Fruit fly (Drosophila melanogaster) whole organism, prepupa: ENCODE results near the gene dl.

ENCODE experiments used
- Blimp-1 ChIP-seq: fragments of 200-800 bp; sonication (Bioruptor generic); optimal IDR thresholded peaks from 3 replicates; lab custom pipeline; 2017; ENCODE audit warnings: missing biosample characterization, missing genetic modification characterization, mild to moderate bottlenecking, moderate library complexity, missing genetic modification reagents
- CG10631 ChIP-seq: fragments of 200-800 bp; sonication (Bioruptor generic); optimal IDR thresholded peaks from 2 replicates; lab custom pipeline; 2016; ENCODE audit warnings: missing biosample characterization, missing genetic modification characterization
- CG11294 ChIP-seq: fragments of 200-800 bp; sonication (Bioruptor generic); IDR thresholded peaks from 2 replicates; pipeline ENCODE4 v1.3.6; 2022; ENCODE audit warnings: missing biosample characterization, missing genetic modification characterization
- CG11902 ChIP-seq: fragments of 200-800 bp; sonication (Bioruptor generic); optimal IDR thresholded peaks from 3 replicates; lab custom pipeline; 2016; ENCODE audit warnings: missing biosample characterization, missing genetic modification characterization
- CG15336 ChIP-seq: fragments of 200-800 bp; sonication (Bioruptor generic); IDR thresholded peaks from 2 replicates; pipeline ENCODE4 v1.3.6; 2022; ENCODE audit warnings: missing biosample characterization, missing genetic modification characterization
- CG16779 ChIP-seq: fragments of 200-800 bp; sonication (Bioruptor generic); optimal IDR thresholded peaks from 3 replicates; lab custom pipeline; 2017; ENCODE audit warnings: missing biosample characterization, mild to moderate bottlenecking, missing genetic modification characterization
- CG31627 ChIP-seq: fragments of 200-800 bp; sonication (Bioruptor generic); optimal IDR thresholded peaks from 3 replicates; lab custom pipeline; 2016; ENCODE audit warnings: missing biosample characterization, missing genetic modification characterization
- CG34406 ChIP-seq: fragments of 200-800 bp; sonication (Bioruptor generic); optimal IDR thresholded peaks from 3 replicates; lab custom pipeline; 2016; ENCODE audit warnings: missing biosample characterization, missing genetic modification characterization
- CG3919 ChIP-seq: fragments of 200-800 bp; sonication (Bioruptor generic); optimal IDR thresholded peaks from 3 replicates; lab custom pipeline; 2016; ENCODE audit warnings: missing biosample characterization, missing genetic modification characterization
- CG4318 ChIP-seq: fragments of 200-800 bp; sonication (Bioruptor generic); optimal IDR thresholded peaks from 3 replicates; lab custom pipeline; 2017; ENCODE audit warnings: missing biosample characterization, mild to moderate bottlenecking, missing genetic modification characterization
- CG6276 ChIP-seq: fragments of 200-800 bp; sonication (Bioruptor generic); optimal IDR thresholded peaks from 2 replicates; lab custom pipeline; 2017; ENCODE audit warnings: missing biosample characterization, mild to moderate bottlenecking, missing genetic modification characterization
- CG6792 ChIP-seq: fragments of 200-800 bp; sonication (Bioruptor generic); optimal IDR thresholded peaks from 3 replicates; lab custom pipeline; 2016; ENCODE audit warnings: missing biosample characterization, missing genetic modification characterization
- CG6808 ChIP-seq: fragments of 200-800 bp; sonication (Bioruptor generic); optimal IDR thresholded peaks from 3 replicates; lab custom pipeline; 2017; ENCODE audit warnings: missing biosample characterization, missing genetic modification characterization, mild to moderate bottlenecking, moderate library complexity, missing genetic modification reagents
- CG6854 ChIP-seq: fragments of 200-800 bp; sonication (Bioruptor generic); optimal IDR thresholded peaks from 2 replicates; lab custom pipeline; 2017; ENCODE audit warnings: missing biosample characterization, mild to moderate bottlenecking, missing genetic modification characterization
- CG7368 ChIP-seq: fragments of 200-800 bp; sonication (Bioruptor generic); optimal IDR thresholded peaks from 3 replicates; lab custom pipeline; 2016; ENCODE audit warnings: missing biosample characterization, missing genetic modification characterization
- CG8319 ChIP-seq: fragments of 200-800 bp; sonication (Bioruptor generic); optimal IDR thresholded peaks from 3 replicates; lab custom pipeline; 2016; ENCODE audit warnings: missing biosample characterization, missing genetic modification characterization
- CG9139 ChIP-seq: fragments of 200-800 bp; sonication (Bioruptor generic); optimal IDR thresholded peaks from 3 replicates; lab custom pipeline; 2017; ENCODE audit warnings: missing biosample characterization, mild to moderate bottlenecking, missing genetic modification characterization
- Eip75B ChIP-seq: fragments of 200-800 bp; sonication (Bioruptor generic); optimal IDR thresholded peaks from 3 replicates; lab custom pipeline; 2016; ENCODE audit warnings: missing biosample characterization, missing genetic modification characterization
- Eip78C ChIP-seq: fragments of 200-800 bp; sonication (Bioruptor generic); peaks from one replicate; lab custom pipeline; 2016; ENCODE audit warnings: missing biosample characterization, missing genetic modification characterization
- Ets21C ChIP-seq: fragments of 200-800 bp; sonication (Bioruptor generic); optimal IDR thresholded peaks from 3 replicates; lab custom pipeline; 2016; ENCODE audit warnings: missing biosample characterization, missing genetic modification characterization
- Gug ChIP-seq: fragments of 200-800 bp; sonication (Bioruptor generic); IDR thresholded peaks from 2 replicates; pipeline ENCODE4 v1.3.6; 2022; ENCODE audit warnings: missing biosample characterization, missing genetic modification characterization
- Hr4 ChIP-seq: fragments of 200-800 bp; sonication (Bioruptor generic); optimal IDR thresholded peaks from 3 replicates; lab custom pipeline; 2016; ENCODE audit warnings: missing biosample characterization, missing genetic modification characterization
- OdsH ChIP-seq: fragments of 200-800 bp; sonication (Bioruptor generic); optimal IDR thresholded peaks from 3 replicates; lab custom pipeline; 2016; ENCODE audit warnings: missing biosample characterization, missing genetic modification characterization
- Smox ChIP-seq: fragments of 200-800 bp; sonication (Bioruptor generic); optimal IDR thresholded peaks from 3 replicates; lab custom pipeline; 2016; ENCODE audit warnings: missing biosample characterization, missing genetic modification characterization
- Sox14 ChIP-seq: fragments of 200-800 bp; sonication (Bioruptor generic); optimal IDR thresholded peaks from 3 replicates; lab custom pipeline; 2016; ENCODE audit warnings: missing biosample characterization, missing genetic modification characterization
- Sox15 ChIP-seq: fragments of 200-800 bp; sonication (Bioruptor generic); optimal IDR thresholded peaks from 3 replicates; lab custom pipeline; 2016; ENCODE audit warnings: missing biosample characterization, missing genetic modification characterization
- acj6 ChIP-seq: fragments of 200-800 bp; sonication (Bioruptor generic); optimal IDR thresholded peaks from 3 replicates; lab custom pipeline; 2016; ENCODE audit warnings: missing biosample characterization, missing genetic modification characterization
- cyc ChIP-seq: fragments of 200-800 bp; sonication (Bioruptor generic); optimal IDR thresholded peaks from 3 replicates; lab custom pipeline; 2016; ENCODE audit warnings: missing biosample characterization, missing genetic modification characterization
- dac ChIP-seq: fragments of 200-800 bp; sonication (Bioruptor generic); optimal IDR thresholded peaks from 2 replicates; lab custom pipeline; 2017; ENCODE audit warnings: missing biosample characterization, mild to moderate bottlenecking, missing genetic modification characterization
- dsx ChIP-seq: fragments of 200-800 bp; optimal IDR thresholded peaks from 3 replicates; lab custom pipeline; 2019; ENCODE audit warnings: missing biosample characterization, mild to moderate bottlenecking, missing genetic modification characterization, moderate library complexity; ENCODE audit not compliant: poor library complexity, severe bottlenecking
- eg ChIP-seq: fragments of 200-800 bp; sonication (Bioruptor generic); IDR thresholded peaks from 3 replicates; pipeline ENCODE4 v1.3.6; 2022; ENCODE audit warnings: missing biosample characterization, missing genetic modification characterization
- esn ChIP-seq: fragments of 200-800 bp; sonication (Bioruptor generic); optimal IDR thresholded peaks from 2 replicates; lab custom pipeline; 2016; ENCODE audit warnings: missing biosample characterization, mild to moderate bottlenecking, missing genetic modification characterization, moderate library complexity
- fd59A ChIP-seq: fragments of 200-800 bp; sonication (Bioruptor generic); optimal IDR thresholded peaks from 2 replicates; lab custom pipeline; 2017; ENCODE audit warnings: missing biosample characterization, mild to moderate bottlenecking, missing genetic modification characterization, missing genetic modification reagents
- fkh ChIP-seq: fragments of 200-800 bp; sonication (Bioruptor generic); optimal IDR thresholded peaks from 3 replicates; lab custom pipeline; 2017; ENCODE audit warnings: missing biosample characterization, mild to moderate bottlenecking, missing genetic modification characterization, moderate library complexity
- net ChIP-seq: fragments of 200-800 bp; sonication (Bioruptor generic); optimal IDR thresholded peaks from 3 replicates; lab custom pipeline; 2016; ENCODE audit warnings: missing biosample characterization, missing genetic modification characterization
- salr ChIP-seq, 2 experiments: fragments of 200-800 bp; sonication (Bioruptor generic); optimal IDR thresholded peaks; 3 replicates each; lab custom pipeline; 2016 to 2018; ENCODE audit warnings: missing biosample characterization in 2 of 2, missing genetic modification characterization in 2 of 2, mild to moderate bottlenecking in 1 of 2
- spab ChIP-seq: fragments of 200-800 bp; sonication (Bioruptor generic); optimal IDR thresholded peaks from 2 replicates; lab custom pipeline; 2017; ENCODE audit warnings: missing biosample characterization, mild to moderate bottlenecking, missing genetic modification characterization, missing genetic modification reagents
- svp ChIP-seq: fragments of 200-800 bp; sonication (Bioruptor generic); peaks from one replicate; lab custom pipeline; 2016; ENCODE audit warnings: missing biosample characterization, missing genetic modification characterization
- vri ChIP-seq: fragments of 200-800 bp; sonication (Bioruptor generic); optimal IDR thresholded peaks from 3 replicates; lab custom pipeline; 2016; ENCODE audit warnings: missing biosample characterization, mild to moderate bottlenecking, missing genetic modification characterization

dl gene

dm6 chr2L:17480943-17481580, 30.9 kb upstream of the dl start, which contains the start of the genes fws and Lamtor3 (continued):
- TF ChIP-seq eg (GFP tag; lab: Robert Waterston, UW): peak; percentile 100
- TF ChIP-seq acj6 (GFP tag; lab: Kevin White, UChicago): peak; percentile 99
- peak; percentile 94 for TF ChIP-seq Blimp-1
- peak; percentile 94 to 98 for TF ChIP-seq salr (GFP tag; optimal IDR thresholded peaks at IDR 0.05; lab: Kevin White, UChicago)
- peak; percentile 92 for TF ChIP-seq CG6808 (GFP tag; lab: Kevin White, UChicago)
- TF ChIP-seq CG16779 (tag; lab: Kevin White, UChicago): peak; percentile 95
- peak; percentile 97 for TF ChIP-seq svp (GFP tag; lab: Kevin White, UChicago)
- TF ChIP-seq net: peak; percentile 98
- peak; percentile 97 for TF ChIP-seq spab (GFP tag; lab: Kevin White, UChicago)
- TF ChIP-seq dac (GFP tag; lab: Kevin White, UChicago): peak; percentile 99
- TF ChIP-seq CG6276 (GFP tag; lab: Kevin White, UChicago): peak; percentile 99
- TF ChIP-seq CG15336 (GFP tag; lab: Robert Waterston, UW): peak; percentile 99
- TF ChIP-seq Eip75B (GFP tag; lab: Kevin White, UChicago): peak; percentile 94
- TF ChIP-seq CG9139: peak; percentile 94
- TF ChIP-seq CG31627 (GFP tag; lab: Kevin White, UChicago): peak; percentile 97
- peak; percentile 99 for TF ChIP-seq CG34406 (GFP tag; lab: Kevin White, UChicago)
- peak; percentile 98 for TF ChIP-seq CG11902 (GFP tag; lab: Kevin White, UChicago)
- peak; percentile 99 for TF ChIP-seq CG3919 (GFP tag; lab: Kevin White, UChicago)
- TF ChIP-seq cyc (GFP tag; lab: Kevin White, UChicago): peak; percentile 96
- TF ChIP-seq CG7368 (GFP tag; lab: Kevin White, UChicago): peak; percentile 98
- TF ChIP-seq OdsH: peak; percentile 99
- peak; percentile 95 for TF ChIP-seq fkh
- TF ChIP-seq vri: peak; percentile 95
- TF ChIP-seq CG6792 (GFP tag; lab: Kevin White, UChicago): peak; percentile 98
- peak; percentile 99 for TF ChIP-seq CG4318 (GFP tag; lab: Kevin White, UChicago)
- peak; percentile 92 for TF ChIP-seq Ets21C
- peak; percentile 98 for TF ChIP-seq Sox14 (GFP tag; lab: Kevin White, UChicago)
- TF ChIP-seq Smox (GFP tag; lab: Kevin White, UChicago): peak; percentile 96
- peak; percentile 98 for TF ChIP-seq Hr4 (GFP tag; lab: Kevin White, UChicago)
- peak; percentile 99 for TF ChIP-seq Sox15 (GFP tag; lab: Kevin White, UChicago)

- no peak for TF ChIP-seq Gug (GFP tag; lab: Robert Waterston, UW)
- TF ChIP-seq Eip78C (GFP tag; lab: Kevin White, UChicago): peak; percentile 74
- peak; percentile 19 for TF ChIP-seq svp (GFP tag; lab: Kevin White, UChicago)
- no peak for TF ChIP-seq CG10631 (GFP tag; lab: Kevin White, UChicago)
- no peak for TF ChIP-seq salr (GFP tag; optimal IDR thresholded peaks at IDR 0.05; lab: Kevin White, UChicago)
- TF ChIP-seq esn: peak; percentile 36
- no peak for TF ChIP-seq net
- peak; percentile 10 for TF ChIP-seq dsx (GFP tag; lab: Kevin White, UChicago)
- no peak for TF ChIP-seq CG8319 (GFP tag; lab: Kevin White, UChicago)
- TF ChIP-seq Sox14 (GFP tag; lab: Kevin White, UChicago): peak; percentile 2
- no peak for TF ChIP-seq CG6854 (GFP tag; lab: Kevin White, UChicago)
- TF ChIP-seq fd59A: no peak
- TF ChIP-seq Sox15 (GFP tag; lab: Kevin White, UChicago): no peak
- TF ChIP-seq CG11294: no peak
- no peak for TF ChIP-seq eg (GFP tag; lab: Robert Waterston, UW)
Measured at dm6 chr2L:17477710-17478109, 27.5 kb upstream of the dl start, which contains the start of gene cass. Gene cass (minus strand): TSS chr2L:17477888.
